Fruit fly (Drosophila melanogaster) Kc167 (cell line): ENCODE data around the gene CG6661.

Experiments
- Myc ChIP-seq: fragments of >200 bp; optimal IDR thresholded peaks from 2 replicates; lab custom pipeline; 2017; ENCODE audit warnings: missing external identifiers
- Sin3A ChIP-seq: fragments of >200 bp; optimal IDR thresholded peaks from 2 replicates; lab custom pipeline; 2018; ENCODE audit warnings: missing external identifiers
- insv ChIP-seq: fragments of >200 bp; optimal IDR thresholded peaks from 3 replicates; lab custom pipeline; 2018; ENCODE audit warnings: missing external identifiers

- no peak for TF ChIP-seq insv
- no peak for TF ChIP-seq Sin3A (lab: Kevin White, UChicago)
- TF ChIP-seq Myc (lab: Kevin White, UChicago), result no peak
Observed at dm6 chr3L:13996437-13996836, 38.1 kb upstream of the CG6661 start.
